Worm (Caenorhabditis elegans) whole organism, young adult: ENCODE data around the gene C07G3.8.

ENCODE experiments used
- ama-1 ChIP-seq, 3 experiments: fragments of 150-350 bp in 1 of 3; sonication (generic microtip) in 2 of 3; optimal IDR thresholded peaks; 2 replicates each; lab custom pipeline; 2014 to 2018; ENCODE audit warnings: missing biosample characterization in 2 of 3, missing genetic modification characterization in 2 of 3, missing genetic modification reagents in 2 of 3
- athp-1 ChIP-seq: sonication (generic microtip); optimal IDR thresholded peaks from 2 replicates; lab custom pipeline; 2017; ENCODE audit warnings: mild to moderate bottlenecking, missing genetic modification characterization, missing compliant biosample characterization
- ceh-100 ChIP-seq: fragments of 200-800 bp; sonication (Bioruptor generic); IDR thresholded peaks from 2 replicates; pipeline ENCODE4 v1.3.6; 2022; ENCODE audit warnings: missing genetic modification reagents, missing genetic modification characterization, missing compliant biosample characterization
- rec-8 ChIP-seq, 2 experiments: sonication (generic microtip); optimal IDR thresholded peaks; 2 replicates each; lab custom pipeline; 2016; ENCODE audit warnings: mild to moderate bottlenecking in 2 of 2, missing genetic modification characterization in 2 of 2, missing genetic modification reagents in 2 of 2, missing genotype in 2 of 2, missing biosample characterization in 1 of 2, missing compliant biosample characterization in 1 of 2, moderate library complexity in 1 of 2
- repo-1 ChIP-seq: sonication (generic microtip); optimal IDR thresholded peaks from 2 replicates; lab custom pipeline; 2017; ENCODE audit warnings: mild to moderate bottlenecking, missing genetic modification characterization, missing compliant biosample characterization
- ztf-26 ChIP-seq: sonication (generic microtip); optimal IDR thresholded peaks from 2 replicates; lab custom pipeline; 2017; ENCODE audit warnings: missing genetic modification characterization, missing compliant biosample characterization
- ztf-6 ChIP-seq: fragments of 200-800 bp; sonication (Bioruptor generic); IDR thresholded peaks from 2 replicates; pipeline ENCODE4 v1.3.6; 2022; ENCODE audit warnings: missing genetic modification reagents, missing genetic modification characterization, missing compliant biosample characterization

DNA sequence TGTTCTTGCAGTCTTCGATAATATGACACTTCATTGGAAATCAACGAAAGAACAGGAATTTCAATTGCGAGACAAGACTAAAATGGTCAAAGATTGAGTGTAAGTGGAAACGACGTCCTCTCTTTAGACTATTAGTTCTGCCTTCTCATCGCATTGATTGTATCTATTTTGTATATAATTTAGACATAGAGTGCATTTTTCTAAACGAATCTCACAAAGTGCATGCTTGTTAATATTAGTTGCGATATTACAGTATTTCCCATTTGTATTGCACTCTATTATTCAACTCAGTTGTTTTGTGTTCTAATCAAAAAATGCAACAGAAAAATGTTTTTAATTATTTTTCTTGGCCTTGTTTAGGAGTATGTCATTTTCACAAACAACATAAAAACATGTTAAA is 36.4 kb upstream of the C07G3.8 start, which contains the start of gene nhr-93:
- no peak for TF ChIP-seq ztf-6 (GFP tag; lab: Robert Waterston, UW)
- TF ChIP-seq rec-8 (tag; optimal IDR thresholded peaks at IDR 0.05; lab: Kevin White, UChicago): no peak
- no peak for TF ChIP-seq ceh-100 (GFP tag; lab: Robert Waterston, UW)
- no peak for TF ChIP-seq ztf-26 (tag; lab: Kevin White, UChicago)
- TF ChIP-seq repo-1 (tag; lab: Kevin White, UChicago): no peak
- no peak for TF ChIP-seq athp-1 (tag; lab: Kevin White, UChicago)
- no peak for TF ChIP-seq ama-1 (optimal IDR thresholded peaks at IDR 0.05; lab: Kevin White, UChicago)
- no peak for TF ChIP-seq ama-1 (GFP tag; optimal IDR thresholded peaks at IDR 0.05; lab: Kevin White, UChicago)
